Fruit fly (Drosophila melanogaster): Measurements from ENCODE around the gene promL.

The promL gene

DNA sequence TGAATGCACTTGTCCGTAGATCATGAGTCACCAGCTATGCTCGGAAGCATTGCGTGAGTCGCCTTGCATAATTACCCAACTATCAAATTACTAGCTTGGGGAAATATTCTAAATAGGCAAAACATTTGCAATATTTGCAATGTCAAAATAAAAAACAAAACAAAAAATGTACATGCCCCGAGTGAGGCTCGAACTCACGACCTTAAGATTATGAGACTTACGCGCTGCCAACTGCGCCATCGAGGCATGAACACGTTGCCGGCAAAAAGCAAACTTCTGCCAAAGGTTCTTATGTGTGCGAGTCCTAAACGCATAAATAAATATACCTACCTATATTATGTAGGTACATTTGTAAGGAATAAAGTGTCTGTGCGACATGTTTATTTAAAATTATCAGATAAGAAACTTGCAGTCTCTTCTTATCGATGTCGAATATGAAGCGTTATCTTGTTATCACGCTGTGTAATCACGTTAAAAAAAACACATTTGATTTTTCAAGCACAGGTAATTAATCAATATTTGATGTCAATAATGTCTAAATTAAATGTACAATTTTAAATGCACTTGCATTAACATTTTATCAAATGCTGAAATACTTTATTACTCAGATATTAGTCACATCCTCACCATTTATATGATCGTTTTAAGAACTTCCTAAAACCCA lies 5.6 kb downstream of the promL start:
- TF ChIP-seq insv (optimal IDR thresholded peaks at IDR 0.05) (no peak), ttk (optimal IDR thresholded peaks at IDR 0.05) (no peak), Myc (optimal IDR thresholded peaks at IDR 0.05) (no peak), Sin3A (optimal IDR thresholded peaks at IDR 0.05) (no peak), psq (optimal IDR thresholded peaks at IDR 0.05) (no peak), h (optimal IDR thresholded peaks at IDR 0.05) (no peak)

DNA sequence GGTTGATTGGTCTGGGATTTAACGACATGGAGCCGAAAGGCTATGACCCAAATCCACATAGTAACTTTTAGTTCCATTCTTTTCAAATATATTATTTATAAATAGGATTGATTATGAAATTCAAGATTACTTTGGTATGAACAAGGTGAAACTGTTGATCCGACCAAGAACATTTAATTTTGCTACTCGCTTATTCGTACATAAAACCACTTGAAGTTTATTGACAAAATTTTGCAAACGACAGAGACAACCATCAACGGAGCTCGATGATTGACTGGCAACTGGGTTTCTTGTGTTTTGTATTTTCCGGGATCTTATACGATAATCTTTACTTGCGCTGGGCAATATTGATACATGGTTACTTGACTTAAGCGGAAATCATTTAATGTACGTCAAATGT lies 13.2 kb downstream of the promL start, which contains the start of gene CG45067:
TSS of gene CG45067 (minus strand) at position 101 of the 400 bp plus-strand sequence.
- TF ChIP-seq Sin3A (optimal IDR thresholded peaks at IDR 0.05) (no peak), ttk (optimal IDR thresholded peaks at IDR 0.05) (no peak), Myc (optimal IDR thresholded peaks at IDR 0.05) (no peak), h (optimal IDR thresholded peaks at IDR 0.05) (no peak), insv (optimal IDR thresholded peaks at IDR 0.05) (no peak), psq (optimal IDR thresholded peaks at IDR 0.05) (no peak)

DNA sequence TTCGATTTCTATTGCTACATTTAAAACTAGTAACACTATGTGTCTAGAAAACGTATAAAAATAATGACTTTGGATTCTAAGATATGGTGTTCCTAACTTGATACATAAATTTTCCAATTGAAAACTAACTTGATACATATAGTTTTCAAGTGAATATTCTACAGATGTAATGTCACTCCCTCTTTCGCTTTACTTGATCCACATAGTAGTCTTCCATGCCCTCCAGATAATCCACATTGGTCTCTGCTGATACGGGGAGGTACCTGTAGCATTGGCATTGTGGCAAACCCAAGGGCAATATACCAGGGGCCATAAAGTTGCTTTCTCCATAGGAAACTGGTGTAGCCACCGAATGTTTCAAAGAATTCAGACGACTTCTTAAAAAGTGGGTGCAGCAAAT lies 16.4 kb downstream of the promL start, which contains the start of gene CG45066:
TSS of gene CG45066 (minus strand) at position 101 of the 400 bp plus-strand sequence.
- TF ChIP-seq Sin3A (optimal IDR thresholded peaks at IDR 0.05) (no peak), psq (optimal IDR thresholded peaks at IDR 0.05) (no peak), ttk (optimal IDR thresholded peaks at IDR 0.05) (no peak), h (optimal IDR thresholded peaks at IDR 0.05) (no peak), Myc (optimal IDR thresholded peaks at IDR 0.05) (no peak)

dm6 chr3L:3109417-3110090 lies 18.0 kb downstream of the promL start:
- no peak for TF ChIP-seq psq (optimal IDR thresholded peaks at IDR 0.05)
- no peak for TF ChIP-seq ttk (optimal IDR thresholded peaks at IDR 0.05)
- no peak for TF ChIP-seq insv (optimal IDR thresholded peaks at IDR 0.05)
- TF ChIP-seq Myc (optimal IDR thresholded peaks at IDR 0.05), result no peak
- TF ChIP-seq h (optimal IDR thresholded peaks at IDR 0.05), result no peak
- TF ChIP-seq Sin3A (optimal IDR thresholded peaks at IDR 0.05), result no peak

- TF ChIP-seq insv (optimal IDR thresholded peaks at IDR 0.05) (no peak), psq (optimal IDR thresholded peaks at IDR 0.05) (no peak), ttk (optimal IDR thresholded peaks at IDR 0.05) (no peak), Sin3A (optimal IDR thresholded peaks at IDR 0.05) (no peak), h (optimal IDR thresholded peaks at IDR 0.05) (no peak), Myc (optimal IDR thresholded peaks at IDR 0.05) (no peak)
Measured at dm6 chr3L:3108964-3109363, 18.6 kb downstream of the promL start.

dm6 chr3L:3108040-3108615 lies 19.4 kb downstream of the promL start:
- TF ChIP-seq h (optimal IDR thresholded peaks at IDR 0.05), result no peak
- no peak for TF ChIP-seq ttk (optimal IDR thresholded peaks at IDR 0.05)
- TF ChIP-seq insv (optimal IDR thresholded peaks at IDR 0.05), result no peak

dm6 chr3L:3106908-3107821 lies 20.4 kb downstream of the promL start, which contains the start of gene Cht7:
TSS of gene Cht7 (minus strand) at chr3L:3106958.
- TF ChIP-seq Sin3A (optimal IDR thresholded peaks at IDR 0.05) (no peak), insv (optimal IDR thresholded peaks at IDR 0.05) (no peak), h (optimal IDR thresholded peaks at IDR 0.05) (no peak), ttk (optimal IDR thresholded peaks at IDR 0.05) (no peak), Myc (optimal IDR thresholded peaks at IDR 0.05) (no peak), psq (optimal IDR thresholded peaks at IDR 0.05) (no peak)

DNA sequence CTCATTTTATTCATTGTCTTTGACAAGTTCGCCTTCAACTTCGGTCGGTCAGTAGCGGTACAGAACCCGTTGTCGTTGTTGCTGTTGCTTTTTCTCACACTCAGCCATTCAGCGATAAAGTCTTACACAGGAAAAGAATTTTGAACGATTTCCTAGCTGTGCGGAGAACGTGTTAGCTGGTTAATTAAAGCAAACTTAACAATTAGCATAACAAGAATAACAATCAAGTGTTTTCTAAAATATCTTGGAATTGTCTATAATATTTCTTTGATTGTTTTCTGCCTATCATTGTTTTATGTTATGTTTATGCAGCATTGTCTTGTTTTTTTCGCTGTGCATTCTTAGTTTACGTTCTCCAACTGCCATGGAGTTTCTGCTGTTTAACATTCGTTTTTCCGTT lies 21.4 kb downstream of the promL start:
- TF ChIP-seq h (optimal IDR thresholded peaks at IDR 0.05), result no peak
- TF ChIP-seq ttk (optimal IDR thresholded peaks at IDR 0.05), result no peak
- no peak for TF ChIP-seq insv (optimal IDR thresholded peaks at IDR 0.05)
- no peak for TF ChIP-seq psq (optimal IDR thresholded peaks at IDR 0.05)

DNA sequence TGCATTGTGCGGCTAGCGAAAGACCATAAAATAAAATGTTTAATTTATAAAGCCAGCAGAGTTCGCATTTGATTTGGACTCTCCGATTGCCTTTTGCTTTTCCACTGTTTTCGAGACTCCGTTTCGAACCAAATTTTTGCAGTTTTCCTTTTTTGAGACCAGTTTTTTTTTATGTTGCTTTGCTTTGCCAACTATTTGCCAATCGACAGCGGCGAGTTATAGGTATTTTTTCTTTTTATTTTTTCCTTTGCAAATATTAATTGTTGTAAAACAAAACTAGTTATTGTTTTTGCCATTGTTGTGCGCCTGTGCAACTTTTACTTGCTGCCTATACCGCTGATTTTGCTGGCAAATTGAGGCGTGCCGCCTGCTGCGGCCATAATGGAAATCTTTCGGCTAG lies 22.0 kb downstream of the promL start:
- no peak for TF ChIP-seq psq (optimal IDR thresholded peaks at IDR 0.05)
- no peak for TF ChIP-seq insv (optimal IDR thresholded peaks at IDR 0.05)
- no peak for TF ChIP-seq Myc (optimal IDR thresholded peaks at IDR 0.05)
- TF ChIP-seq ttk (optimal IDR thresholded peaks at IDR 0.05), result no peak
- TF ChIP-seq h (optimal IDR thresholded peaks at IDR 0.05), result no peak
- TF ChIP-seq Sin3A (optimal IDR thresholded peaks at IDR 0.05), result no peak

dm6 chr3L:3102506-3103023 lies 25.0 kb downstream of the promL start:
- no peak for TF ChIP-seq psq (optimal IDR thresholded peaks at IDR 0.05)
- TF ChIP-seq insv (optimal IDR thresholded peaks at IDR 0.05), result no peak
- TF ChIP-seq ttk (optimal IDR thresholded peaks at IDR 0.05), result no peak
- TF ChIP-seq Myc (optimal IDR thresholded peaks at IDR 0.05), result no peak

DNA sequence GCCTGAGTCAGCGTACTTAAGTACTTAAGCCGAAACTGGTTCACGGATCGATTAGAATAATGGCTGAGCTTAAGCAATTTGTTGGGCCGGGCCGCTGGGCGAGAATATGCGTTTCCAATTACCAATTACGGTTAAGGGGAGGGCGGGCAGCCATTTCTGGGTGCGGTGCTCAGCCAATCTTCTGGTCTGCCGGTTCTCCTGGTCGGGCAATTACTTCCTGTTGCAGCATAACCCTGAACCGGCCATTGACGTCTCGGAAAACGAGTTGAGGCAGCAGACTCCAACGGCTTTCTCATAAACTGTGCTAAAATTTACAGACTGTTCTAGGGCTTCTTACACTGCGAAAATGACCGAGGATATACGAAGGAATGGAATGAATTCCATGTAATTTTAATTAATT lies 26.4 kb downstream of the promL start:
- no peak for TF ChIP-seq ttk (optimal IDR thresholded peaks at IDR 0.05)
- TF ChIP-seq h (optimal IDR thresholded peaks at IDR 0.05), result no peak
- no peak for TF ChIP-seq Sin3A (optimal IDR thresholded peaks at IDR 0.05)
- TF ChIP-seq insv (optimal IDR thresholded peaks at IDR 0.05), result no peak
- no peak for TF ChIP-seq psq (optimal IDR thresholded peaks at IDR 0.05)
- TF ChIP-seq Myc (optimal IDR thresholded peaks at IDR 0.05), result no peak

All from Kc167 (cell line).